Fruit fly (Drosophila melanogaster): ENCODE results near the gene TfIIFalpha.

dm6 chr3R:6353624-6354352 lies 26.5 kb upstream of the TfIIFalpha start:
- TF ChIP-seq vvl (GFP tag; IDR thresholded peaks at IDR 0.05), result no peak; the same call in 1 of the 2 replicates
- TF ChIP-seq CG31388 (GFP tag; optimal IDR thresholded peaks at IDR 0.05), result peak; percentile 26
- TF ChIP-seq Fer1 (GFP tag; optimal IDR thresholded peaks at IDR 0.05), result no peak

All from whole organism, embryonic.